Worm (Caenorhabditis elegans): ENCODE results near the gene Y22D7AL.7.

ce11 chrIII:1539366-1539765, 37.2 kb upstream of the Y22D7AL.7 start:
- no peak for TF ChIP-seq zag-1 (tag; optimal IDR thresholded peaks at IDR 0.05)
- no peak for TF ChIP-seq snpc-4 (tag; optimal IDR thresholded peaks at IDR 0.05)
- no peak for TF ChIP-seq unc-62 (GFP tag; optimal IDR thresholded peaks at IDR 0.05)
- TF ChIP-seq lin-13 (GFP tag; optimal IDR thresholded peaks at IDR 0.05): no peak
- TF ChIP-seq nhr-11 (tag; optimal IDR thresholded peaks at IDR 0.05): no peak

Data from whole organism, L2 larva.